Worm (Caenorhabditis elegans): ENCODE measurements around the gene C14B9.2.

DNA sequence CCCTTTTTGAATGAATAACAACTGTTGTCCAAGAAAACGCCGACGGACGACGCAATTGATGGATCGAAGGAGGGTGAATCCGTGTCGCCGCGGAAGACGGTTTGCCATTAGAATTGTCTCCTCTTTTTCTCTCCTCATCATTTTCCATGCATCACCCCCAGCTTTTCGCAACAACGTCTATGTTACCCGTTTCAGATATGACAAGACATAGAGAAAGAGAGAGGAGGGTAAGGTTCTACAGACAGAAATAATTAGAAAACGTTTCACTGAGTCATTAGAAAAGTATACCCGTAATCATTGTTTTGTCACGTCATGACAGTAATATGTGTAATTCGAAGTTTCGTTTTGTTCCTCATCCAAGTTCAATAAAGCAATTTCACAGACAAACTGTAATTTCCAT is 27.7 kb upstream of the C14B9.2 start:
- TF ChIP-seq fos-1 (tag; optimal IDR thresholded peaks at IDR 0.05) (no peak), lin-39 (tag; optimal IDR thresholded peaks at IDR 0.05) (no peak), nhr-28 (tag; optimal IDR thresholded peaks at IDR 0.05) (no peak), lin-13 (GFP tag; optimal IDR thresholded peaks at IDR 0.05) (no peak), C04F5.9 (tag; optimal IDR thresholded peaks at IDR 0.05) (no peak), snpc-4 (tag; optimal IDR thresholded peaks at IDR 0.05) (no peak), ceh-82 (tag; optimal IDR thresholded peaks at IDR 0.05) (no peak), nhr-12 (tag; optimal IDR thresholded peaks at IDR 0.05) (no peak), jun-1 (tag; optimal IDR thresholded peaks at IDR 0.05) (no peak), rnt-1 (tag; optimal IDR thresholded peaks at IDR 0.05) (no peak), ets-5 (GFP tag; IDR thresholded peaks at IDR 0.05) (no peak)

All from whole organism, L1 larva.